Fruit fly (Drosophila melanogaster) Kc167 (cell line): ENCODE measurements around the gene CG12496.

Experiments used
- Sin3A ChIP-seq: fragments of >200 bp; optimal IDR thresholded peaks from 2 replicates; lab custom pipeline; 2018; ENCODE audit warnings: missing external identifiers
- h ChIP-seq: fragments of >200 bp; optimal IDR thresholded peaks from 3 replicates; lab custom pipeline; 2018; ENCODE audit warnings: missing external identifiers
- insv ChIP-seq: fragments of >200 bp; optimal IDR thresholded peaks from 3 replicates; lab custom pipeline; 2018; ENCODE audit warnings: missing external identifiers
- psq ChIP-seq: fragments of >200 bp; optimal IDR thresholded peaks from 2 replicates; lab custom pipeline; 2017; ENCODE audit warnings: missing external identifiers
- ttk ChIP-seq: sonication (Bioruptor generic); optimal IDR thresholded peaks from 2 replicates; lab custom pipeline; 2017; ENCODE audit warnings: missing external identifiers

dm6 chrX:2425755-2426154 is 15.1 kb upstream of the CG12496 start, which contains the start of gene CG32797:
- no peak for TF ChIP-seq ttk (lab: Kevin White, UChicago)
- no peak for TF ChIP-seq Sin3A (lab: Kevin White, UChicago)
- no peak for TF ChIP-seq h
- TF ChIP-seq psq (lab: Kevin White, UChicago) = no peak
- TF ChIP-seq insv (lab: Kevin White, UChicago) = no peak
